Worm (Caenorhabditis elegans): ENCODE measurements around the gene fkh-7.
A peak's percentile ranks its signal among the peaks of the same experiment; 100 is the strongest.

Gene fkh-7

DNA sequence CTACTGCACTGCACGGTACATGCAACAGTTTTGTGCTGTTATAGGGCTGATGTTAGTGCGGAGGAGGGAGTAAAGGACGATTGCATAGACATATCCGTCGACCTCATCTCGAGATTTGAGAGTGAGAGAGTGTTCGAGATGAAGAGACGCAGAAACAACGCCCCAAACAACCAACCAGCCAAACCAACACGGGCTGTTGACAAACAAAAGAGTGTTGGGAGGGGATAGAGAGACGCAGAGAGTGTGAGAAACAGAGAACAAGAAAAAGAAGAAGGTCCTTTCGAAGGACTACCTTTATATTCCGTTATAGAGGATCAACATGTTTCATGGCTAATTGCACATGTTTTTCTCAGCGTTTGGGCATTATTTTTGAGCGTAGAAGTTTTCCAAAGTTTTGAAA is 15.8 kb downstream of the fkh-7 start (continued):
- TF ChIP-seq lsy-2 (tag; optimal IDR thresholded peaks at IDR 0.05), result peak in 1 of 2 experiments; percentile 37
- TF ChIP-seq egl-43 (GFP tag; IDR thresholded peaks at IDR 0.05), result no peak
- TF ChIP-seq egl-27 (tag; optimal IDR thresholded peaks at IDR 0.05), result no peak
- no peak for TF ChIP-seq dmd-8 (GFP tag; IDR thresholded peaks at IDR 0.05)
- no peak for TF ChIP-seq fos-1 (tag; optimal IDR thresholded peaks at IDR 0.05)
- peak; percentile 54 for TF ChIP-seq hmg-1.1 (GFP tag; IDR thresholded peaks at IDR 0.05)
- no peak for TF ChIP-seq ztf-11 (tag; optimal IDR thresholded peaks at IDR 0.05)
- TF ChIP-seq ZK337.2 (GFP tag; IDR thresholded peaks at IDR 0.05), result no peak
- TF ChIP-seq nhr-28 (tag; optimal IDR thresholded peaks at IDR 0.05), result peak; percentile 15
- no peak for TF ChIP-seq ctbp-1 (GFP tag; IDR thresholded peaks at IDR 0.05)
- TF ChIP-seq attf-4 (tag; optimal IDR thresholded peaks at IDR 0.05), result no peak
- no peak for TF ChIP-seq skn-1 (tag; optimal IDR thresholded peaks at IDR 0.05)
- no peak for TF ChIP-seq unc-39 (tag; optimal IDR thresholded peaks at IDR 0.05)
- no peak for TF ChIP-seq aly-2 (tag; optimal IDR thresholded peaks at IDR 0.05)
- TF ChIP-seq nhr-111 (GFP tag; optimal IDR thresholded peaks at IDR 0.05), result no peak
- TF ChIP-seq T26A8.4 (GFP tag; IDR thresholded peaks at IDR 0.05), result peak; percentile 34; the same call in 1 of the 2 replicates
- TF ChIP-seq ceh-62 (tag; optimal IDR thresholded peaks at IDR 0.05), result no peak
- no peak for TF ChIP-seq daf-12 (tag; optimal IDR thresholded peaks at IDR 0.05)
- TF ChIP-seq ceh-20 (GFP tag; IDR thresholded peaks at IDR 0.05), result no peak
- no peak for TF ChIP-seq mdt-29 (GFP tag; IDR thresholded peaks at IDR 0.05)
- no peak for TF ChIP-seq sdz-12 (GFP tag; optimal IDR thresholded peaks at IDR 0.05)
- TF ChIP-seq D1046.2 (GFP tag; IDR thresholded peaks at IDR 0.05), result no peak
- no peak for TF ChIP-seq lin-29 (GFP tag; IDR thresholded peaks at IDR 0.05)
- TF ChIP-seq pqm-1 (tag; optimal IDR thresholded peaks at IDR 0.05), result no peak
- no peak for TF ChIP-seq pha-4 (GFP tag; IDR thresholded peaks at IDR 0.05)
- TF ChIP-seq pha-4 (tag; optimal IDR thresholded peaks at IDR 0.05), result peak; percentile 59
- TF ChIP-seq arid-1 (GFP tag; conservative IDR thresholded peaks at IDR 0.05), result no peak
- no peak for TF ChIP-seq madf-5 (GFP tag; IDR thresholded peaks at IDR 0.05)
- TF ChIP-seq ceh-44 (GFP tag; IDR thresholded peaks at IDR 0.05), result no peak
- no peak for TF ChIP-seq duxl-1 (tag; optimal IDR thresholded peaks at IDR 0.05; ENCODE audit: poor library complexity)
- TF ChIP-seq ceh-32 (tag; optimal IDR thresholded peaks at IDR 0.05; ENCODE audit: poor library complexity), result no peak
- TF ChIP-seq rbr-2 (tag; optimal IDR thresholded peaks at IDR 0.05), result peak; percentile 43
- no peak for TF ChIP-seq mxl-2 (GFP tag; conservative IDR thresholded peaks at IDR 0.05)
- no peak for TF ChIP-seq daf-19 (GFP tag; conservative IDR thresholded peaks at IDR 0.05)
- TF ChIP-seq R02D3.7 (tag; optimal IDR thresholded peaks at IDR 0.05), result no peak
- no peak for TF ChIP-seq vab-7 (GFP tag; IDR thresholded peaks at IDR 0.05)
- no peak for TF ChIP-seq zfp-2 (tag; optimal IDR thresholded peaks at IDR 0.05)
- peak; percentile 51 for TF ChIP-seq hlh-30 (tag; optimal IDR thresholded peaks at IDR 0.05; ENCODE audit: insufficient read depth)
- TF ChIP-seq F44E2.7 (GFP tag; IDR thresholded peaks at IDR 0.05), result no peak
- TF ChIP-seq Y5F2A.4 (GFP tag; optimal IDR thresholded peaks at IDR 0.05), result no peak
- TF ChIP-seq nhr-11 (tag; optimal IDR thresholded peaks at IDR 0.05), result no peak
- TF ChIP-seq ZK546.5 (tag; optimal IDR thresholded peaks at IDR 0.05), result no peak
- TF ChIP-seq nhr-76 (tag; optimal IDR thresholded peaks at IDR 0.05), result no peak
- no peak for TF ChIP-seq lin-39 (tag; optimal IDR thresholded peaks at IDR 0.05)
- TF ChIP-seq F10B5.3 (tag; optimal IDR thresholded peaks at IDR 0.05), result no peak
- TF ChIP-seq zag-1 (tag; optimal IDR thresholded peaks at IDR 0.05), result no peak
- TF ChIP-seq gei-8 (GFP tag; optimal IDR thresholded peaks at IDR 0.05), result no peak
- TF ChIP-seq unc-62 (GFP tag; optimal IDR thresholded peaks at IDR 0.05 in 1 of 2), result peak in 1 of 2 experiments; percentile 98
- TF ChIP-seq unc-62 (tag; optimal IDR thresholded peaks at IDR 0.05), result no peak
- TF ChIP-seq mep-1 (tag; optimal IDR thresholded peaks at IDR 0.05), result no peak
- peak in 1 of 2 experiments; percentile 84 for TF ChIP-seq daf-16 (GFP tag; optimal IDR thresholded peaks at IDR 0.05)
- peak; percentile 2 for TF ChIP-seq daf-16 (tag; optimal IDR thresholded peaks at IDR 0.05)
- TF ChIP-seq cey-2 (tag; optimal IDR thresholded peaks at IDR 0.05; ENCODE audit: borderline replicate concordance, insufficient read depth), result no peak

All from whole organism, L4 larva.